Worm (Caenorhabditis elegans) whole organism, young adult: ENCODE data around the gene ced-4.

ENCODE experiments used
- B0261.1 ChIP-seq: sonication (generic microtip); optimal IDR thresholded peaks from 2 replicates; lab custom pipeline; 2016; ENCODE audit warnings: mild to moderate bottlenecking, missing genetic modification characterization, moderate library complexity, missing compliant biosample characterization
- D2030.7 ChIP-seq: fragments of 200-800 bp; sonication (Bioruptor generic); IDR thresholded peaks from 2 replicates; pipeline ENCODE4 v1.3.6; 2022; ENCODE audit warnings: missing genetic modification reagents, missing genetic modification characterization, missing compliant biosample characterization
- F33H1.4 ChIP-seq: fragments of 200-800 bp; sonication (Bioruptor generic); IDR thresholded peaks from 2 replicates; pipeline ENCODE4 v1.3.6; 2022; ENCODE audit warnings: missing genetic modification reagents, missing genetic modification characterization, missing compliant biosample characterization
- T07F8.4 ChIP-seq: sonication (generic microtip); optimal IDR thresholded peaks from 2 replicates; lab custom pipeline; 2016; ENCODE audit warnings: mild to moderate bottlenecking, missing genetic modification characterization, moderate library complexity, missing compliant biosample characterization
- ZK185.1 ChIP-seq: sonication (generic microtip); optimal IDR thresholded peaks from 2 replicates; lab custom pipeline; 2016; ENCODE audit warnings: mild to moderate bottlenecking, missing genetic modification characterization, missing compliant biosample characterization; ENCODE audit not compliant: poor library complexity, severe bottlenecking
- ama-1 ChIP-seq, 3 experiments: fragments of 150-350 bp in 1 of 3; sonication (generic microtip) in 2 of 3; optimal IDR thresholded peaks; 2 replicates each; lab custom pipeline; 2014 to 2018; ENCODE audit warnings: missing biosample characterization in 2 of 3, missing genetic modification characterization in 2 of 3, missing genetic modification reagents in 2 of 3
- aptf-3 ChIP-seq: fragments of 200-800 bp; sonication (Bioruptor generic); IDR thresholded peaks from 2 replicates; pipeline ENCODE4 v1.3.6; 2022; ENCODE audit warnings: missing genetic modification characterization, missing compliant biosample characterization
- attf-6 ChIP-seq: fragments of 200-800 bp; sonication (Bioruptor generic); IDR thresholded peaks from 2 replicates; pipeline ENCODE4 v1.3.6; 2022; ENCODE audit warnings: missing genetic modification reagents, missing genetic modification characterization, missing compliant biosample characterization
- cebp-2 ChIP-seq: fragments of 200-800 bp; sonication (Bioruptor generic); IDR thresholded peaks from 2 replicates; pipeline ENCODE4 v1.3.6; 2022; ENCODE audit warnings: missing genetic modification characterization, missing compliant biosample characterization
- ceh-58 ChIP-seq: fragments of 200-800 bp; sonication (Bioruptor generic); IDR thresholded peaks from 2 replicates; pipeline ENCODE4 v1.3.6; 2022; ENCODE audit warnings: missing genetic modification characterization, missing compliant biosample characterization
- die-1 ChIP-seq: sonication (generic microtip); optimal IDR thresholded peaks from 2 replicates; lab custom pipeline; 2016; ENCODE audit warnings: missing genotype, mild to moderate bottlenecking, missing genetic modification characterization, missing compliant biosample characterization
- dox-1 ChIP-seq: fragments of 200-800 bp; sonication (Bioruptor generic); IDR thresholded peaks from 2 replicates; pipeline ENCODE4 v1.3.6; 2022; ENCODE audit warnings: missing genetic modification reagents, missing genetic modification characterization, missing compliant biosample characterization
- efl-1 ChIP-seq: fragments of 150-350 bp; optimal IDR thresholded peaks from 2 replicates; lab custom pipeline; 2014; ENCODE audit warnings: missing biosample characterization, missing genetic modification reagents, missing genetic modification characterization
- egl-18 ChIP-seq: fragments of 200-800 bp; sonication (Bioruptor generic); IDR thresholded peaks from 2 replicates; pipeline ENCODE4 v1.3.6; 2022; ENCODE audit warnings: missing genetic modification reagents, missing genetic modification characterization, missing compliant biosample characterization
- egrh-3 ChIP-seq: fragments of 200-800 bp; sonication (Bioruptor generic); IDR thresholded peaks from 2 replicates; pipeline ENCODE4 v1.3.6; 2022; ENCODE audit warnings: missing genetic modification reagents, missing genetic modification characterization, missing compliant biosample characterization
- ets-4 ChIP-seq: fragments of 200-800 bp; sonication (Bioruptor generic); optimal IDR thresholded peaks from 2 replicates; lab custom pipeline; 2018; ENCODE audit warnings: mild to moderate bottlenecking, missing genetic modification characterization, missing compliant biosample characterization
- fkh-3 ChIP-seq: sonication (generic microtip); optimal IDR thresholded peaks from 2 replicates; lab custom pipeline; 2016; ENCODE audit warnings: mild to moderate bottlenecking, missing genetic modification characterization, missing compliant biosample characterization
- hlh-12 ChIP-seq: sonication (generic microtip); optimal IDR thresholded peaks from 2 replicates; lab custom pipeline; 2016; ENCODE audit warnings: missing genetic modification characterization, missing compliant biosample characterization
- hlh-26 ChIP-seq: fragments of 200-800 bp; sonication (Bioruptor generic); conservative IDR thresholded peaks from 2 replicates; pipeline ENCODE4 v1.3.6; 2022; ENCODE audit warnings: missing genetic modification reagents, missing genetic modification characterization, missing compliant biosample characterization
- hmg-1.2 ChIP-seq: fragments of 200-800 bp; sonication (Bioruptor generic); IDR thresholded peaks from 2 replicates; pipeline ENCODE4 v1.3.6; 2022; ENCODE audit warnings: missing genetic modification reagents, missing genetic modification characterization, missing compliant biosample characterization
- hmg-20 ChIP-seq: fragments of 200-800 bp; sonication (Bioruptor generic); IDR thresholded peaks from 2 replicates; pipeline ENCODE4 v1.3.6; 2022; ENCODE audit warnings: missing genetic modification reagents, missing genetic modification characterization, missing compliant biosample characterization
- hrde-1 ChIP-seq: sonication (generic microtip); optimal IDR thresholded peaks from 2 replicates; lab custom pipeline; 2016; ENCODE audit warnings: missing genetic modification characterization, mild to moderate bottlenecking, missing compliant biosample characterization, moderate library complexity, missing genotype, missing genetic modification reagents, borderline replicate concordance
- let-526 ChIP-seq: fragments of 200-800 bp; sonication (Bioruptor generic); IDR thresholded peaks from 2 replicates; pipeline ENCODE4 v1.3.6; 2022; ENCODE audit warnings: missing genetic modification reagents, missing genetic modification characterization, missing compliant biosample characterization
- let-607 ChIP-seq, 2 experiments: fragments of 200-800 bp in 1 of 2; sonication (Bioruptor generic) in 1 of 2; sonication (generic microtip) in 1 of 2; optimal IDR thresholded peaks; 2 replicates each; lab custom pipeline; 2016 to 2018; ENCODE audit warnings: mild to moderate bottlenecking in 2 of 2, missing compliant biosample characterization in 2 of 2, missing genetic modification characterization in 2 of 2, moderate library complexity in 2 of 2, missing genotype in 1 of 2
- lin-35 ChIP-seq, 3 experiments: fragments of 150-350 bp in 2 of 3; sonication (generic microtip) in 1 of 3; optimal IDR thresholded peaks; 2 replicates each; lab custom pipeline; 2014 to 2018; ENCODE audit warnings: missing biosample characterization in 3 of 3, missing genetic modification characterization in 3 of 3, missing genetic modification reagents in 3 of 3
- lsy-27 ChIP-seq: sonication (generic microtip); optimal IDR thresholded peaks from 2 replicates; lab custom pipeline; 2017; ENCODE audit warnings: missing genetic modification characterization, mild to moderate bottlenecking, missing compliant biosample characterization, antibody characterized with exemption, missing genotype, borderline replicate concordance; ENCODE audit not compliant: insufficient read depth
- nhr-120 ChIP-seq: fragments of 200-800 bp; sonication (Bioruptor generic); IDR thresholded peaks from 2 replicates; pipeline ENCODE4 v1.3.6; 2022; ENCODE audit warnings: missing genetic modification characterization, missing compliant biosample characterization
- nhr-27 ChIP-seq: fragments of 200-800 bp; sonication (Bioruptor generic); optimal IDR thresholded peaks from 2 replicates; lab custom pipeline; 2018; ENCODE audit warnings: mild to moderate bottlenecking, missing genetic modification characterization, moderate library complexity, missing compliant biosample characterization
- nhr-80 ChIP-seq: sonication (generic microtip); optimal IDR thresholded peaks from 2 replicates; lab custom pipeline; 2016; ENCODE audit warnings: missing genetic modification characterization, missing compliant biosample characterization
- repo-1 ChIP-seq: sonication (generic microtip); optimal IDR thresholded peaks from 2 replicates; lab custom pipeline; 2017; ENCODE audit warnings: mild to moderate bottlenecking, missing genetic modification characterization, missing compliant biosample characterization
- somi-1 ChIP-seq: fragments of 200-800 bp; sonication (Bioruptor generic); optimal IDR thresholded peaks from 2 replicates; lab custom pipeline; 2018; ENCODE audit warnings: mild to moderate bottlenecking, missing genetic modification characterization, missing compliant biosample characterization
- tbp1 ChIP-seq: fragments of 200-800 bp; sonication (Bioruptor generic); optimal IDR thresholded peaks from 2 replicates; lab custom pipeline; 2018; ENCODE audit warnings: mild to moderate bottlenecking, missing genetic modification characterization, missing compliant biosample characterization
- tbx-9 ChIP-seq: sonication (generic microtip); optimal IDR thresholded peaks from 2 replicates; lab custom pipeline; 2016; ENCODE audit warnings: borderline replicate concordance, missing genetic modification characterization, inconsistent platforms, missing compliant biosample characterization
- tlf-1 ChIP-seq: fragments of 200-800 bp; sonication (Bioruptor generic); optimal IDR thresholded peaks from 2 replicates; lab custom pipeline; 2018; ENCODE audit warnings: mild to moderate bottlenecking, missing genetic modification characterization, missing compliant biosample characterization
- unc-130 ChIP-seq: sonication (generic microtip); optimal IDR thresholded peaks from 2 replicates; lab custom pipeline; 2016; ENCODE audit warnings: missing genetic modification reagents, missing genetic modification characterization, missing compliant biosample characterization
- zfh-2 ChIP-seq: fragments of 200-800 bp; sonication (Bioruptor generic); conservative IDR thresholded peaks from 2 replicates; pipeline ENCODE4 v1.3.6; 2022; ENCODE audit warnings: missing genetic modification reagents, missing genetic modification characterization, missing compliant biosample characterization
- ztf-18 ChIP-seq: sonication (generic microtip); optimal IDR thresholded peaks from 2 replicates; lab custom pipeline; 2016; ENCODE audit warnings: missing genotype, mild to moderate bottlenecking, missing genetic modification characterization, missing compliant biosample characterization

Gene ced-4

ce11 chrIII:4814730-4815129 is 37.4 kb upstream of the ced-4 start, which contains the start of gene arl-6:
arl-6 (minus strand) TSS chrIII:4814830.
- TF ChIP-seq die-1 (tag; lab: Kevin White, UChicago) (no peak), hlh-12 (tag; lab: Kevin White, UChicago) (no peak), dox-1 (GFP tag; lab: Robert Waterston, UW) (no peak), ZK185.1 (tag; lab: Kevin White, UChicago) (no peak), aptf-3 (GFP tag; lab: Robert Waterston, UW) (no peak), tbp1 (GFP tag; lab: Kevin White, UChicago) (no peak), unc-130 (GFP tag; lab: Kevin White, UChicago) (no peak)

ce11 chrIII:4817240-4817639 is 34.9 kb upstream of the ced-4 start, which contains the start of gene F26A1.4:
F26A1.4 (plus strand) TSS chrIII:4817540.
- TF ChIP-seq ama-1 (optimal IDR thresholded peaks at IDR 0.05; lab: Kevin White, UChicago) (no peak), ama-1 (GFP tag; optimal IDR thresholded peaks at IDR 0.05; lab: Kevin White, UChicago) (no peak), die-1 (tag; lab: Kevin White, UChicago) (no peak), hrde-1 (tag; lab: Kevin White, UChicago) (no peak), repo-1 (tag; lab: Kevin White, UChicago) (no peak), hlh-26 (GFP tag; lab: Robert Waterston, UW) (no peak), egl-18 (GFP tag; lab: Robert Waterston, UW) (no peak), nhr-27 (no peak), efl-1 (GFP tag; lab: Kevin White, UChicago) (no peak), let-607 (tag; optimal IDR thresholded peaks at IDR 0.05; lab: Kevin White, UChicago) (no peak), cebp-2 (GFP tag; lab: Robert Waterston, UW) (no peak), unc-130 (GFP tag; lab: Kevin White, UChicago) (no peak), zfh-2 (GFP tag; lab: Robert Waterston, UW) (no peak), lsy-27 (tag; lab: Kevin White, UChicago) (no peak), nhr-120 (GFP tag; lab: Robert Waterston, UW) (no peak), F33H1.4 (GFP tag; lab: Robert Waterston, UW) (no peak), somi-1 (GFP tag; lab: Kevin White, UChicago) (no peak), hmg-1.2 (GFP tag; lab: Robert Waterston, UW) (no peak), ets-4 (no peak), lin-35 (GFP tag; optimal IDR thresholded peaks at IDR 0.05; lab: Kevin White, UChicago) (no peak), let-526 (GFP tag; lab: Robert Waterston, UW) (no peak)

- no peak for TF ChIP-seq ztf-18
- no peak for TF ChIP-seq nhr-80
- TF ChIP-seq fkh-3: no peak
Measured at ce11 chrIII:4819843-4820242, 32.3 kb upstream of the ced-4 start, which contains the start of gene F26A1.7. F26A1.7 (minus strand) TSS chrIII:4819943.

DNA sequence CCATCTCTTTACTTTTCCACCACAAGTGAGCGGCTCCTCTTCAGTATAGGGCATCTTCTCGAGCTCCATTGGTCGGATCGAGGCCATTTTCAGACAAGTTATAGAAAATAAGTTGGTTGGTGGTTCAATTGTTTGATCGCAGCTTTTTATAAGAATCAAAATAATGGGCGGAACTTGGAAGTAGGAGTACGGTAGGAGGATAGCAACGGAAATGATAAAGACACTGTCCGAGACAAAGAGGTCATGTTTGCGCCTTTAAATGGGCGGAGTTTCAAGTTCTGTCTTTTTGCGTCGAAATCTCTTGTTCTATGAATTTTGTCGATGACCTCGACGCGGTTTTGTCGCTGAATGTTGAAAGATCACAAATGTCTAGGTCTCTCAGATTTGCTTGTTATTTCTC is 30.0 kb upstream of the ced-4 start, which contains the start of gene F26A1.8:
Gene F26A1.8, minus strand, starts transcription at position 101 of the 400 bp plus-strand sequence.
- TF ChIP-seq T07F8.4 (tag; lab: Kevin White, UChicago) (no peak), ZK185.1 (tag; lab: Kevin White, UChicago) (no peak), tbp1 (GFP tag; lab: Kevin White, UChicago) (no peak), tbx-9 (no peak), ceh-58 (no peak), tlf-1 (GFP tag; lab: Kevin White, UChicago) (no peak), egrh-3 (GFP tag; lab: Robert Waterston, UW) (no peak), D2030.7 (no peak), hmg-20 (GFP tag; lab: Robert Waterston, UW) (no peak), ets-4 (no peak), B0261.1 (tag; lab: Kevin White, UChicago) (no peak), nhr-120 (GFP tag; lab: Robert Waterston, UW) (no peak), attf-6 (no peak), fkh-3 (no peak)
